Worm (Caenorhabditis elegans) whole organism, late embryonic: ENCODE data around the gene ugt-8.

Experiments used
- T23F11.4 ChIP-seq: fragments of 200-800 bp; sonication (Bioruptor generic); optimal IDR thresholded peaks from 2 replicates; lab custom pipeline; 2018; ENCODE audit warnings: mild to moderate bottlenecking, missing genetic modification characterization, missing compliant biosample characterization
- ceh-6 ChIP-seq: fragments of 200-800 bp; sonication (Bioruptor generic); optimal IDR thresholded peaks from 2 replicates; lab custom pipeline; 2018; ENCODE audit warnings: mild to moderate bottlenecking, missing genetic modification characterization, missing compliant biosample characterization
- dve-1 ChIP-seq: sonication (generic microtip); optimal IDR thresholded peaks from 2 replicates; lab custom pipeline; 2017; ENCODE audit warnings: antibody characterized with exemption, mild to moderate bottlenecking, missing genetic modification characterization, missing compliant biosample characterization

DNA sequence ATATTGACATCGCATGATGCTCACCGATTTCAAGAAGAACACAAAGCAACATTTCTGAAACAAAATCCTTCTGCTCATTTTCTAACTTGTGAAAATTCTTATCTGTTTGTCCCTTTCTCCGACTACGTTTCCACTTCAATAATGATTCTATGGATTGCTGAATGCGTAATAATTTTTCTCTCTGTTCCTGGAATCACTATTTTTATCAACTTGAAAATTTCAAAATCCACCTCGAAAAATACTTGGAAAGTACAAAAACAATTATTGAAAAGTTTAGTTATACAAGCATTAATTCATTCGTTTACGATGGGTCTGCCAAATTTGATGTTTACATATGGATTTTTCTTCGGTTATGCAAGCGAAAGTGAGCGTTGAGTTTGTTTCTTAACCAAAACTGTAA is 18.3 kb downstream of the ugt-8 start, which contains the start of gene srh-22:
- TF ChIP-seq T23F11.4 (GFP tag; lab: Kevin White, UChicago) (no peak), dve-1 (no peak), ceh-6 (GFP tag; lab: Kevin White, UChicago) (no peak)
